Fruit fly (Drosophila melanogaster): Measurements from ENCODE around the gene GluRIB.

Gene GluRIB

dm6 chr3L:9251678-9252077, at the start of gene GluRIB:
GluRIB (plus strand) TSS chr3L:9251978.
- TF ChIP-seq CG12299 (tag; optimal IDR thresholded peaks at IDR 0.05) = no peak
- TF ChIP-seq CG14710 (tag; optimal IDR thresholded peaks at IDR 0.05) = no peak
- TF ChIP-seq CG13296 (GFP tag; optimal IDR thresholded peaks at IDR 0.05) = no peak
- no peak for TF ChIP-seq CG16779 (GFP tag; IDR thresholded peaks at IDR 0.05)
- 0 out of 4 replicates have a peak, but pooled peaks have one; percentile 17 for TF ChIP-seq chinmo (GFP tag; IDR thresholded peaks at IDR 0.05; ENCODE audit: partially characterized antibody)
- peak; percentile 79 for TF ChIP-seq Deaf1 (tag; optimal IDR thresholded peaks at IDR 0.05)
- TF ChIP-seq CG17612 (GFP tag; IDR thresholded peaks at IDR 0.05) = no peak
- peak; percentile 27 for TF ChIP-seq Jarid2 (GFP tag; optimal IDR thresholded peaks at IDR 0.05)
- TF ChIP-seq CG10462 (GFP tag; optimal IDR thresholded peaks at IDR 0.05) = no peak
- no peak for TF ChIP-seq run (tag; optimal IDR thresholded peaks at IDR 0.05)
- TF ChIP-seq CG42726 (GFP tag; IDR thresholded peaks at IDR 0.05; ENCODE audit: partially characterized antibody) = no peak
- peak; percentile 40 to 61 for TF ChIP-seq Trl (optimal IDR thresholded peaks at IDR 0.05)
- TF ChIP-seq Trl (GFP tag; optimal IDR thresholded peaks at IDR 0.05) = no peak
- TF ChIP-seq gfzf (GFP tag; optimal IDR thresholded peaks at IDR 0.05) = no peak
- peak; percentile 43; the same call in 1 of the 2 replicates for TF ChIP-seq CG8765 (GFP tag; IDR thresholded peaks at IDR 0.05)

- peak; percentile 31 for TF ChIP-seq CG11504 (tag; optimal IDR thresholded peaks at IDR 0.05)
- no peak for TF ChIP-seq kni (GFP tag; optimal IDR thresholded peaks at IDR 0.05)
- TF ChIP-seq Trl (optimal IDR thresholded peaks at IDR 0.05) = peak; percentile 35 to 41
- TF ChIP-seq Trl (GFP tag; optimal IDR thresholded peaks at IDR 0.05) = no peak
- no peak for TF ChIP-seq CG13123 (GFP tag; optimal IDR thresholded peaks at IDR 0.05)
- peak; percentile 50 for TF ChIP-seq Deaf1 (tag; optimal IDR thresholded peaks at IDR 0.05)
- peak; percentile 21 for TF ChIP-seq dmrt11E (tag; optimal IDR thresholded peaks at IDR 0.05)
- peak; percentile 12 for TF ChIP-seq dmrt99B (tag; optimal IDR thresholded peaks at IDR 0.05)
- TF ChIP-seq nmo (GFP tag; optimal IDR thresholded peaks at IDR 0.05) = peak; percentile 9
- TF ChIP-seq CG11456 (GFP tag; IDR thresholded peaks at IDR 0.05) = no peak
- TF ChIP-seq slbo (GFP tag; IDR thresholded peaks at IDR 0.05) = peak; percentile 31; the same call in 1 of the 2 replicates
- TF ChIP-seq Pdp1 (GFP tag; optimal IDR thresholded peaks at IDR 0.05) = peak in 1 of 2 experiments; percentile 12
- TF ChIP-seq Med (GFP tag) = peak; percentile 68
- TF ChIP-seq CG7839 (tag; optimal IDR thresholded peaks at IDR 0.05) = peak; percentile 45
- no peak for TF ChIP-seq CG1832 (GFP tag; optimal IDR thresholded peaks at IDR 0.05)
- no peak for TF ChIP-seq CG32532 (GFP tag; IDR thresholded peaks at IDR 0.05)
- TF ChIP-seq CG31388 (GFP tag; optimal IDR thresholded peaks at IDR 0.05) = no peak
- peak; percentile 11 for TF ChIP-seq phol (tag; optimal IDR thresholded peaks at IDR 0.05)
- TF ChIP-seq Drgx (GFP tag; IDR thresholded peaks at IDR 0.05) = peak; percentile 43; the same call in 1 of the 2 replicates
- peak; percentile 59 for TF ChIP-seq CG12769 (tag; optimal IDR thresholded peaks at IDR 0.05)
- no peak for TF ChIP-seq fru (optimal IDR thresholded peaks at IDR 0.05)
- TF ChIP-seq CG31441 (GFP tag; IDR thresholded peaks at IDR 0.05) = 0 out of 2 replicates have a peak, but pooled peaks have one; percentile 28
- 0 out of 3 replicates have a peak, but pooled peaks have one; percentile 6 for TF ChIP-seq row (GFP tag; IDR thresholded peaks at IDR 0.05)
- peak in 1 of 2 experiments; percentile 5 for TF ChIP-seq Hr51 (GFP tag; optimal IDR thresholded peaks at IDR 0.05)
- TF ChIP-seq gem (tag; optimal IDR thresholded peaks at IDR 0.05) = peak; percentile 40
- peak; percentile 20 for TF ChIP-seq CG9727 (GFP tag; optimal IDR thresholded peaks at IDR 0.05)
Measured at dm6 chr3L:9208704-9209405, 42.9 kb upstream of the GluRIB start, which contains the start of gene Slc45-1. Slc45-1 (minus strand) TSS chr3L:9208853.

Measured in whole organism, embryonic.